Worm (Caenorhabditis elegans) whole organism, L4/young adult: Measurements from ENCODE around the gene W06H8.6.

ENCODE experiments used
- W03F9.2 ChIP-seq: fragments of 150-350 bp; optimal IDR thresholded peaks from 2 replicates; lab custom pipeline; 2014; ENCODE audit warnings: missing biosample characterization, missing genetic modification characterization
- dao-5 ChIP-seq: sonication (generic microtip); optimal IDR thresholded peaks from 2 replicates; lab custom pipeline; 2016; ENCODE audit warnings: missing genotype, missing genetic modification characterization, moderate library complexity, missing compliant biosample characterization
- him-1 ChIP-seq: sonication (generic microtip); optimal IDR thresholded peaks from 2 replicates; lab custom pipeline; 2016; ENCODE audit warnings: missing genotype, missing genetic modification reagents, missing genetic modification characterization, missing compliant biosample characterization

ce11 chrV:6268526-6268925 is 41.7 kb upstream of the W06H8.6 start:
- TF ChIP-seq him-1 (tag; lab: Kevin White, UChicago) = no peak
- no peak for TF ChIP-seq dao-5 (tag; lab: Kevin White, UChicago)
- TF ChIP-seq W03F9.2 = no peak
